Worm (Caenorhabditis elegans) whole organism, L4 larva: ENCODE measurements around the gene pfs-2.

Experiments used
- F49E8.2 ChIP-seq: sonication (generic microtip); optimal IDR thresholded peaks from 2 replicates; lab custom pipeline; 2016; ENCODE audit warnings: missing compliant biosample characterization, mild to moderate bottlenecking, missing genetic modification characterization, borderline replicate concordance
- R02D3.7 ChIP-seq: fragments of 150-350 bp; sonication (generic microtip); optimal IDR thresholded peaks from 3 replicates; lab custom pipeline; 2014; ENCODE audit warnings: missing biosample characterization, missing genetic modification characterization
- Y48G9A.11 ChIP-seq: fragments of 200-800 bp; sonication (Bioruptor generic); IDR thresholded peaks from 2 replicates; pipeline ENCODE4 v1.3.6; 2022; ENCODE audit warnings: missing genetic modification reagents, missing genetic modification characterization, missing compliant biosample characterization
- Y5F2A.4 ChIP-seq: fragments of 200-800 bp; sonication (Bioruptor generic); optimal IDR thresholded peaks from 2 replicates; lab custom pipeline; 2018; ENCODE audit warnings: mild to moderate bottlenecking, missing genetic modification characterization, missing compliant biosample characterization
- ZK337.2 ChIP-seq: fragments of 200-800 bp; sonication (Bioruptor generic); IDR thresholded peaks from 2 replicates; pipeline ENCODE4 v1.3.6; 2022; ENCODE audit warnings: missing genetic modification reagents, missing genetic modification characterization, missing compliant biosample characterization
- aly-2 ChIP-seq: sonication (generic microtip); optimal IDR thresholded peaks from 2 replicates; lab custom pipeline; 2018; ENCODE audit warnings: missing biosample characterization, missing genetic modification characterization
- arid-1 ChIP-seq: fragments of 200-800 bp; sonication (Bioruptor generic); conservative IDR thresholded peaks from 2 replicates; pipeline ENCODE4 v1.3.6; 2022; ENCODE audit warnings: missing genetic modification reagents, missing genetic modification characterization, missing compliant biosample characterization
- ceh-28 ChIP-seq: fragments of 150-350 bp; optimal IDR thresholded peaks from 2 replicates; lab custom pipeline; 2014; ENCODE audit warnings: missing biosample characterization, missing genetic modification reagents, missing genetic modification characterization
- ceh-32 ChIP-seq: sonication (generic microtip); optimal IDR thresholded peaks from 2 replicates; lab custom pipeline; 2016; ENCODE audit warnings: mild to moderate bottlenecking, missing genetic modification characterization, missing compliant biosample characterization; ENCODE audit not compliant: poor library complexity
- ces-1 ChIP-seq: fragments of 150-350 bp; sonication (generic microtip); optimal IDR thresholded peaks from 4 replicates; lab custom pipeline; 2014; ENCODE audit warnings: missing biosample characterization, missing genetic modification reagents, missing genetic modification characterization
- ctbp-1 ChIP-seq: fragments of 200-800 bp; sonication (Bioruptor generic); IDR thresholded peaks from 2 replicates; pipeline ENCODE4 v1.3.6; 2022; ENCODE audit warnings: missing genetic modification reagents, missing genetic modification characterization, missing compliant biosample characterization
- daf-16 ChIP-seq, 3 experiments: sonication (generic microtip); optimal IDR thresholded peaks; 2 replicates each; lab custom pipeline; 2016 to 2017; ENCODE audit warnings: missing genetic modification characterization in 3 of 3, missing genetic modification reagents in 3 of 3, mild to moderate bottlenecking in 2 of 3, missing compliant biosample characterization in 2 of 3, missing biosample characterization in 1 of 3, moderate library complexity in 1 of 3
- daf-8 ChIP-seq: fragments of 200-800 bp; sonication (Bioruptor generic); IDR thresholded peaks from 2 replicates; pipeline ENCODE4 v1.3.6; 2022; ENCODE audit warnings: missing genetic modification characterization, missing compliant biosample characterization
- dmd-6 ChIP-seq: fragments of 200-800 bp; sonication (Bioruptor generic); IDR thresholded peaks from 2 replicates; pipeline ENCODE4 v1.3.6; 2022; ENCODE audit warnings: missing genetic modification reagents, missing genetic modification characterization, missing compliant biosample characterization
- dmd-8 ChIP-seq: fragments of 200-800 bp; sonication (Bioruptor generic); IDR thresholded peaks from 2 replicates; pipeline ENCODE4 v1.3.6; 2022; ENCODE audit warnings: missing genetic modification characterization, missing compliant biosample characterization
- duxl-1 ChIP-seq: sonication (generic microtip); optimal IDR thresholded peaks from 2 replicates; lab custom pipeline; 2016; ENCODE audit warnings: mild to moderate bottlenecking, missing genetic modification characterization, moderate library complexity, missing compliant biosample characterization; ENCODE audit not compliant: poor library complexity
- dve-1 ChIP-seq: sonication (generic microtip); optimal IDR thresholded peaks from 2 replicates; lab custom pipeline; 2017; ENCODE audit warnings: antibody characterized with exemption, mild to moderate bottlenecking, missing genetic modification characterization, missing compliant biosample characterization; ENCODE audit not compliant: insufficient read depth
- egl-43 ChIP-seq: fragments of 200-800 bp; sonication (Bioruptor generic); IDR thresholded peaks from 2 replicates; pipeline ENCODE4 v1.3.6; 2022; ENCODE audit warnings: missing genetic modification reagents, missing genetic modification characterization, missing compliant biosample characterization
- gei-8 ChIP-seq: fragments of 200-800 bp; sonication (Bioruptor generic); optimal IDR thresholded peaks from 2 replicates; lab custom pipeline; 2018; ENCODE audit warnings: mild to moderate bottlenecking, missing genetic modification characterization, missing compliant biosample characterization
- jun-1 ChIP-seq: fragments of 150-350 bp; optimal IDR thresholded peaks from 2 replicates; lab custom pipeline; 2014; ENCODE audit warnings: missing biosample characterization, missing genetic modification reagents, missing genetic modification characterization
- lim-7 ChIP-seq: fragments of 200-800 bp; sonication (Bioruptor generic); IDR thresholded peaks from 2 replicates; pipeline ENCODE4 v1.3.6; 2022; ENCODE audit warnings: missing genetic modification characterization, missing compliant biosample characterization
- lin-13 ChIP-seq: fragments of 150-350 bp; optimal IDR thresholded peaks from 2 replicates; lab custom pipeline; 2014; ENCODE audit warnings: missing biosample characterization, missing genetic modification reagents, missing genetic modification characterization
- lin-29 ChIP-seq: fragments of 200-800 bp; sonication (Bioruptor generic); IDR thresholded peaks from 2 replicates; pipeline ENCODE4 v1.3.6; 2022; ENCODE audit warnings: missing genetic modification reagents, missing genetic modification characterization, missing compliant biosample characterization
- lin-38 ChIP-seq: fragments of 200-800 bp; sonication (Bioruptor generic); IDR thresholded peaks from 2 replicates; pipeline ENCODE4 v1.3.6; 2022; ENCODE audit warnings: missing genetic modification reagents, missing genetic modification characterization, missing compliant biosample characterization
- mdl-1 ChIP-seq, 2 experiments: fragments of 150-350 bp in 1 of 2; sonication (generic microtip) in 1 of 2; optimal IDR thresholded peaks; 2 replicates each; lab custom pipeline; 2014 to 2017; ENCODE audit warnings: missing biosample characterization in 2 of 2, missing genetic modification characterization in 2 of 2
- mdt-29 ChIP-seq: fragments of 200-800 bp; sonication (Bioruptor generic); IDR thresholded peaks from 2 replicates; pipeline ENCODE4 v1.3.6; 2022; ENCODE audit warnings: missing genetic modification reagents, missing genetic modification characterization, missing compliant biosample characterization
- mep-1 ChIP-seq: fragments of 150-350 bp; sonication (generic microtip); optimal IDR thresholded peaks from 3 replicates; lab custom pipeline; 2014; ENCODE audit warnings: missing biosample characterization, missing genetic modification characterization
- mes-2 ChIP-seq: sonication (generic microtip); optimal IDR thresholded peaks from 2 replicates; lab custom pipeline; 2016; ENCODE audit warnings: missing genotype, mild to moderate bottlenecking, missing genetic modification characterization, missing compliant biosample characterization; ENCODE audit not compliant: poor library complexity, severe bottlenecking
- nhr-102 ChIP-seq: sonication (generic microtip); optimal IDR thresholded peaks from 2 replicates; lab custom pipeline; 2016; ENCODE audit warnings: mild to moderate bottlenecking, missing genetic modification characterization, moderate library complexity, missing compliant biosample characterization
- nhr-111 ChIP-seq: fragments of 200-800 bp; sonication (Bioruptor generic); optimal IDR thresholded peaks from 2 replicates; lab custom pipeline; 2018; ENCODE audit warnings: mild to moderate bottlenecking, missing genetic modification characterization, missing compliant biosample characterization
- nhr-237 ChIP-seq: sonication (generic microtip); optimal IDR thresholded peaks from 2 replicates; lab custom pipeline; 2017; ENCODE audit warnings: missing biosample characterization, missing genetic modification characterization
- nhr-28 ChIP-seq: fragments of 150-350 bp; optimal IDR thresholded peaks from 2 replicates; lab custom pipeline; 2014; ENCODE audit warnings: missing biosample characterization, missing genetic modification characterization
- nhr-41 ChIP-seq: fragments of 200-800 bp; sonication (Bioruptor generic); IDR thresholded peaks from 2 replicates; pipeline ENCODE4 v1.3.6; 2022; ENCODE audit warnings: missing genetic modification reagents, missing genetic modification characterization, missing compliant biosample characterization
- nhr-42 ChIP-seq: fragments of 200-800 bp; sonication (Bioruptor generic); IDR thresholded peaks from 2 replicates; pipeline ENCODE4 v1.3.6; 2022; ENCODE audit warnings: missing genetic modification characterization, missing compliant biosample characterization
- nhr-48 ChIP-seq: sonication (generic microtip); optimal IDR thresholded peaks from 2 replicates; lab custom pipeline; 2016; ENCODE audit warnings: mild to moderate bottlenecking, missing genetic modification characterization, missing compliant biosample characterization
- nhr-6 ChIP-seq: fragments of 150-350 bp; optimal IDR thresholded peaks from 2 replicates; lab custom pipeline; 2014; ENCODE audit warnings: missing biosample characterization, missing genetic modification characterization
- nhr-77 ChIP-seq: fragments of 150-350 bp; optimal IDR thresholded peaks from 2 replicates; lab custom pipeline; 2014; ENCODE audit warnings: missing biosample characterization, missing genetic modification characterization
- pha-4 ChIP-seq, 2 experiments: fragments of 150-350 bp in 1 of 2; fragments of 200-800 bp in 1 of 2; sonication (Bioruptor generic) in 1 of 2; IDR thresholded peaks in 1 of 2; optimal IDR thresholded peaks in 1 of 2; 2 replicates each; pipeline versions ENCODE4 v1.3.6 to Lab custom; 2014 to 2022; ENCODE audit warnings: missing genetic modification characterization in 2 of 2, missing genetic modification reagents in 2 of 2, missing biosample characterization in 1 of 2, missing compliant biosample characterization in 1 of 2
- pqm-1 ChIP-seq: sonication (generic microtip); optimal IDR thresholded peaks from 2 replicates; lab custom pipeline; 2017; ENCODE audit warnings: missing biosample characterization, missing genetic modification characterization
- rbr-2 ChIP-seq: sonication (generic microtip); optimal IDR thresholded peaks from 2 replicates; lab custom pipeline; 2016; ENCODE audit warnings: missing genotype, missing genetic modification characterization, missing compliant biosample characterization
- saeg-2 ChIP-seq: fragments of 200-800 bp; sonication (Bioruptor generic); IDR thresholded peaks from 2 replicates; pipeline ENCODE4 v1.3.6; 2022; ENCODE audit warnings: missing genetic modification reagents, missing genetic modification characterization, missing compliant biosample characterization
- snpc-1.2 ChIP-seq: fragments of 200-800 bp; sonication (Bioruptor generic); IDR thresholded peaks from 2 replicates; pipeline ENCODE4 v1.3.6; 2022; ENCODE audit warnings: missing genetic modification reagents, missing genetic modification characterization, missing compliant biosample characterization
- tra-1 ChIP-seq: fragments of 200-800 bp; sonication (Bioruptor generic); IDR thresholded peaks from 2 replicates; pipeline ENCODE4 v1.3.6; 2022; ENCODE audit warnings: missing genetic modification reagents, missing genetic modification characterization, missing compliant biosample characterization
- unc-130 ChIP-seq: sonication (generic microtip); optimal IDR thresholded peaks from 2 replicates; lab custom pipeline; 2016; ENCODE audit warnings: missing genetic modification reagents, missing genetic modification characterization, missing compliant biosample characterization
- zag-1 ChIP-seq: fragments of 150-350 bp; optimal IDR thresholded peaks from 2 replicates; lab custom pipeline; 2014; ENCODE audit warnings: missing biosample characterization, missing genetic modification characterization
- zfp-3 ChIP-seq: fragments of 200-800 bp; sonication (Bioruptor generic); conservative IDR thresholded peaks from 2 replicates; pipeline ENCODE4 v1.3.6; 2022; ENCODE audit warnings: missing genetic modification reagents, missing genetic modification characterization, missing compliant biosample characterization

Gene pfs-2

DNA sequence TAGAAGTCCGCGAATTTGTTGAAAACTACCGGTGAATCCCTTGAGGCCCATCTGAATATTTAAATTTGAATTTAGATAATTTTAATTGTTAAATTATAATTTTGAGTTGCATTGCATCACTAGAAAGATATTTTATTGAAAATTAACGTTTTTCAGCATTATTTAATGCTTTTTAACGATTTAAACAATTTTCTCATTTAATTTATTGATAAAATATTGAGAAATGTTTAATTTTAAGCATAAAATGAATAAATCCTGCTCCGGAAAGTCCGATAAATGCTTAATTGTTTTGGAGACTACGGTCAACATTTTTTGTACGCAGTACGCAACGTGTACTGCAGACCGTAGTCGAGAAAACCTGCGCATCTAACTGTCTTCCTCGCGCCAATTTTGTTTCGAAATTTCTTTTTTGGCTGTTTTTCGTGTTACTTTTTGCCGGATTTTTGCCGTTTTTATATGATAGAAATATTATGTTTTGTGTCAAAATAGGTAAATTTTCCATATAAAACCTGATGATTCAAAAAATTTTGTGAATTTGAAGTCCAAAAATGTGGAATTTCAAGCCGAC is 8.7 kb upstream of the pfs-2 start, which contains the start of the genes Y54G11A.17, lin-7 and elof-1 (continued):
- TF ChIP-seq pqm-1 (no peak), tra-1 (no peak), gei-8 (GFP tag; lab: Kevin White, UChicago) (no peak), lin-13 (GFP tag; lab: Kevin White, UChicago) (peak; percentile 74), dmd-8 (GFP tag; lab: Robert Waterston, UW) (no peak), egl-43 (GFP tag; lab: Robert Waterston, UW) (no peak), ceh-32 (no peak), saeg-2 (no peak), jun-1 (tag; lab: Kevin White, UChicago) (no peak), zag-1 (tag; lab: Kevin White, UChicago) (no peak), ces-1 (GFP tag; lab: Kevin White, UChicago) (no peak), nhr-237 (tag; lab: Kevin White, UChicago) (no peak), pha-4 (GFP tag; IDR thresholded peaks at IDR 0.05; lab: Robert Waterston, UW) (peak; percentile 31; the same call in 1 of the 2 replicates), pha-4 (tag; optimal IDR thresholded peaks at IDR 0.05; lab: Kevin White, UChicago) (peak; percentile 93), R02D3.7 (tag; lab: Kevin White, UChicago) (no peak), nhr-28 (peak; percentile 60), mes-2 (peak; percentile 92), lin-29 (no peak), nhr-48 (tag; lab: Kevin White, UChicago) (peak; percentile 1), daf-16 (GFP tag; optimal IDR thresholded peaks at IDR 0.05; lab: Kevin White, UChicago) (no peak), daf-16 (tag; optimal IDR thresholded peaks at IDR 0.05; lab: Kevin White, UChicago) (peak; percentile 81), mdl-1 (tag; optimal IDR thresholded peaks at IDR 0.05; lab: Kevin White, UChicago) (peak in 1 of 2 experiments; percentile 58), dmd-6 (GFP tag; lab: Robert Waterston, UW) (peak; percentile 56; the same call in 1 of the 2 replicates), unc-130 (peak; percentile 73), nhr-6 (tag; lab: Kevin White, UChicago) (peak; percentile 83)

DNA sequence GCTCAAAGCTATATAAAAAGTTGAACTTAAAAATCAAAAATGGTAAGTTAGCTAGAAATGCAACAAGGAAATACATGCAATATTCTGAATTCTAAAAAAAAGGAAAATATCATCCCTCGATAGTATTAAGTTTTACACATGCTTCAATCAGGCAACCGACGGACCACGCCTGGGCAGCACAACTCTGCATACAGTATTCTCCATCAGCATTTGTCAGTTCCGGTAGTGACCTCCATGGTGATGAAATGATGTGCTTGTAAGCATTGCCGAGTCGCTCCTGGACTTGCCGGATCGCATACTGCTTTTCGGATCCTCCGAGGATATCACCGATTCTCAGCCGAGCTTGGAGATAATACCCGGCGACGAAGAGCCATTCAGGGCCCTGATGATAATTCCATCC is 7.4 kb upstream of the pfs-2 start:
- TF ChIP-seq nhr-42 (GFP tag; lab: Robert Waterston, UW) (peak; percentile 77; the same call in 1 of the 2 replicates), ceh-28 (no peak), egl-43 (GFP tag; lab: Robert Waterston, UW) (peak; percentile 60; the same call in 1 of the 2 replicates), ZK337.2 (GFP tag; lab: Robert Waterston, UW) (no peak), zfp-3 (0 out of 2 replicates have a peak, but pooled peaks have one; percentile 34), Y5F2A.4 (GFP tag; lab: Kevin White, UChicago) (no peak), unc-130 (peak; percentile 6), mdt-29 (GFP tag; lab: Robert Waterston, UW) (0 out of 2 replicates have a peak, but pooled peaks have one; percentile 29), nhr-28 (no peak), R02D3.7 (tag; lab: Kevin White, UChicago) (no peak), arid-1 (GFP tag; lab: Robert Waterston, UW) (peak; percentile 36; the same call in 1 of the 2 replicates), lim-7 (GFP tag; lab: Robert Waterston, UW) (no peak), snpc-1.2 (0 out of 2 replicates have a peak, but pooled peaks have one; percentile 23), nhr-102 (tag; lab: Kevin White, UChicago) (peak; percentile 1), nhr-77 (tag; lab: Kevin White, UChicago) (no peak), nhr-41 (GFP tag; lab: Robert Waterston, UW) (0 out of 2 replicates have a peak, but pooled peaks have one; percentile 34), lin-38 (GFP tag; lab: Robert Waterston, UW) (peak; percentile 63), nhr-111 (GFP tag; lab: Kevin White, UChicago) (peak; percentile 36), dmd-6 (GFP tag; lab: Robert Waterston, UW) (no peak), zag-1 (tag; lab: Kevin White, UChicago) (no peak), lin-29 (no peak), Y48G9A.11 (GFP tag; lab: Robert Waterston, UW) (peak; percentile 40; the same call in 1 of the 2 replicates), aly-2 (no peak), mep-1 (tag; lab: Kevin White, UChicago) (peak; percentile 13), daf-8 (GFP tag; lab: Robert Waterston, UW) (no peak), rbr-2 (tag; lab: Kevin White, UChicago) (no peak), duxl-1 (tag; lab: Kevin White, UChicago) (peak; percentile 24), ctbp-1 (GFP tag; lab: Robert Waterston, UW) (0 out of 2 replicates have a peak, but pooled peaks have one; percentile 49), F49E8.2 (tag; lab: Kevin White, UChicago) (peak; percentile 56), dve-1 (no peak), pha-4 (GFP tag; IDR thresholded peaks at IDR 0.05; lab: Robert Waterston, UW) (peak; percentile 42; the same call in 1 of the 2 replicates), pha-4 (tag; optimal IDR thresholded peaks at IDR 0.05; lab: Kevin White, UChicago) (no peak)
